Worm (Caenorhabditis elegans) whole organism, L4 larva: Measurements from ENCODE around the gene pqn-63.
A peak's percentile ranks its signal among the peaks of the same experiment; 100 is the strongest.
"Not testable (repeated sequence)": the region's sequence is repeated elsewhere in the genome, so short reads cannot be mapped to it uniquely, and the experiment has no call there.

Experiments
- R02D3.7 ChIP-seq: fragments of 150-350 bp; sonication (generic microtip); optimal IDR thresholded peaks from 3 replicates; lab custom pipeline; 2014; ENCODE audit warnings: missing biosample characterization, missing genetic modification characterization
- T26A8.4 ChIP-seq: fragments of 200-800 bp; sonication (Bioruptor generic); IDR thresholded peaks from 2 replicates; pipeline ENCODE4 v1.3.6; 2022; ENCODE audit warnings: missing genetic modification characterization, missing compliant biosample characterization
- Y48G9A.11 ChIP-seq: fragments of 200-800 bp; sonication (Bioruptor generic); IDR thresholded peaks from 2 replicates; pipeline ENCODE4 v1.3.6; 2022; ENCODE audit warnings: missing genetic modification reagents, missing genetic modification characterization, missing compliant biosample characterization
- aha-1 ChIP-seq: fragments of 150-350 bp; peaks from one replicate; lab custom pipeline; 2014; ENCODE audit warnings: missing biosample characterization, missing genetic modification characterization
- aly-2 ChIP-seq: sonication (generic microtip); optimal IDR thresholded peaks from 2 replicates; lab custom pipeline; 2018; ENCODE audit warnings: missing biosample characterization, missing genetic modification characterization
- ceh-28 ChIP-seq: fragments of 150-350 bp; optimal IDR thresholded peaks from 2 replicates; lab custom pipeline; 2014; ENCODE audit warnings: missing biosample characterization, missing genetic modification reagents, missing genetic modification characterization
- ces-1 ChIP-seq: fragments of 150-350 bp; sonication (generic microtip); optimal IDR thresholded peaks from 4 replicates; lab custom pipeline; 2014; ENCODE audit warnings: missing biosample characterization, missing genetic modification reagents, missing genetic modification characterization
- cey-2 ChIP-seq: sonication (generic microtip); optimal IDR thresholded peaks from 3 replicates; lab custom pipeline; 2017; ENCODE audit warnings: missing genetic modification characterization, mild to moderate bottlenecking, missing compliant biosample characterization, antibody characterized with exemption, borderline replicate concordance; ENCODE audit not compliant: insufficient read depth
- daf-12 ChIP-seq: fragments of 150-350 bp; optimal IDR thresholded peaks from 2 replicates; lab custom pipeline; 2014; ENCODE audit warnings: missing biosample characterization, missing genetic modification reagents, missing genetic modification characterization
- duxl-1 ChIP-seq: sonication (generic microtip); optimal IDR thresholded peaks from 2 replicates; lab custom pipeline; 2016; ENCODE audit warnings: mild to moderate bottlenecking, missing genetic modification characterization, moderate library complexity, missing compliant biosample characterization; ENCODE audit not compliant: poor library complexity
- egl-27 ChIP-seq: sonication (generic microtip); optimal IDR thresholded peaks from 3 replicates; lab custom pipeline; 2017; ENCODE audit warnings: missing biosample characterization, missing genetic modification reagents, missing genetic modification characterization
- hlh-11 ChIP-seq: fragments of 200-800 bp; sonication (Bioruptor generic); optimal IDR thresholded peaks from 2 replicates; lab custom pipeline; 2018; ENCODE audit warnings: mild to moderate bottlenecking, missing genetic modification characterization, missing compliant biosample characterization
- hmg-1.1 ChIP-seq: fragments of 200-800 bp; sonication (Bioruptor generic); IDR thresholded peaks from 2 replicates; pipeline ENCODE4 v1.3.6; 2022; ENCODE audit warnings: missing genetic modification reagents, missing genetic modification characterization, missing compliant biosample characterization
- jun-1 ChIP-seq: fragments of 150-350 bp; optimal IDR thresholded peaks from 2 replicates; lab custom pipeline; 2014; ENCODE audit warnings: missing biosample characterization, missing genetic modification reagents, missing genetic modification characterization
- lin-1 ChIP-seq: fragments of 200-800 bp; sonication (Bioruptor generic); IDR thresholded peaks from 2 replicates; pipeline ENCODE4 v1.3.6; 2022; ENCODE audit warnings: missing genetic modification reagents, missing genetic modification characterization, missing compliant biosample characterization
- lin-15B ChIP-seq: fragments of 150-350 bp; sonication (generic microtip); optimal IDR thresholded peaks from 3 replicates; lab custom pipeline; 2014; ENCODE audit warnings: missing biosample characterization, missing genetic modification characterization
- lin-39 ChIP-seq: fragments of 150-350 bp; optimal IDR thresholded peaks from 2 replicates; lab custom pipeline; 2014; ENCODE audit warnings: missing biosample characterization, missing genetic modification reagents, missing genetic modification characterization
- madf-5 ChIP-seq, 2 experiments: fragments of 200-800 bp; sonication (Bioruptor generic); IDR thresholded peaks; 2 replicates each; pipeline ENCODE4 v1.3.6; 2022; ENCODE audit warnings: missing compliant biosample characterization in 2 of 2, missing genetic modification characterization in 2 of 2
- nhr-28 ChIP-seq: fragments of 150-350 bp; optimal IDR thresholded peaks from 2 replicates; lab custom pipeline; 2014; ENCODE audit warnings: missing biosample characterization, missing genetic modification characterization
- pha-4 ChIP-seq, 2 experiments: fragments of 150-350 bp in 1 of 2; fragments of 200-800 bp in 1 of 2; sonication (Bioruptor generic) in 1 of 2; IDR thresholded peaks in 1 of 2; optimal IDR thresholded peaks in 1 of 2; 2 replicates each; pipeline versions ENCODE4 v1.3.6 to Lab custom; 2014 to 2022; ENCODE audit warnings: missing genetic modification characterization in 2 of 2, missing genetic modification reagents in 2 of 2, missing biosample characterization in 1 of 2, missing compliant biosample characterization in 1 of 2
- saeg-2 ChIP-seq: fragments of 200-800 bp; sonication (Bioruptor generic); IDR thresholded peaks from 2 replicates; pipeline ENCODE4 v1.3.6; 2022; ENCODE audit warnings: missing genetic modification reagents, missing genetic modification characterization, missing compliant biosample characterization
- set-16 ChIP-seq: fragments of 200-800 bp; sonication (Bioruptor generic); IDR thresholded peaks from 2 replicates; pipeline ENCODE4 v1.3.6; 2022; ENCODE audit warnings: missing genetic modification reagents, missing genetic modification characterization, missing compliant biosample characterization
- skn-1 ChIP-seq: fragments of 150-350 bp; optimal IDR thresholded peaks from 2 replicates; lab custom pipeline; 2014; ENCODE audit warnings: missing biosample characterization, missing genetic modification characterization
- spr-1 ChIP-seq: sonication (generic microtip); optimal IDR thresholded peaks from 2 replicates; lab custom pipeline; 2016; ENCODE audit warnings: mild to moderate bottlenecking, missing genetic modification characterization, missing compliant biosample characterization
- tra-1 ChIP-seq: fragments of 200-800 bp; sonication (Bioruptor generic); IDR thresholded peaks from 2 replicates; pipeline ENCODE4 v1.3.6; 2022; ENCODE audit warnings: missing genetic modification reagents, missing genetic modification characterization, missing compliant biosample characterization
- unc-130 ChIP-seq: sonication (generic microtip); optimal IDR thresholded peaks from 2 replicates; lab custom pipeline; 2016; ENCODE audit warnings: missing genetic modification reagents, missing genetic modification characterization, missing compliant biosample characterization
- unc-39 ChIP-seq: sonication (generic microtip); optimal IDR thresholded peaks from 2 replicates; lab custom pipeline; 2017; ENCODE audit warnings: missing biosample characterization, missing genetic modification characterization
- zag-1 ChIP-seq: fragments of 150-350 bp; optimal IDR thresholded peaks from 2 replicates; lab custom pipeline; 2014; ENCODE audit warnings: missing biosample characterization, missing genetic modification characterization
- zfp-2 ChIP-seq: sonication (generic microtip); optimal IDR thresholded peaks from 2 replicates; lab custom pipeline; 2016; ENCODE audit warnings: mild to moderate bottlenecking, missing genetic modification characterization, missing compliant biosample characterization
- zfp-3 ChIP-seq: fragments of 200-800 bp; sonication (Bioruptor generic); conservative IDR thresholded peaks from 2 replicates; pipeline ENCODE4 v1.3.6; 2022; ENCODE audit warnings: missing genetic modification reagents, missing genetic modification characterization, missing compliant biosample characterization
- zip-11 ChIP-seq: fragments of 200-800 bp; sonication (Bioruptor generic); IDR thresholded peaks from 2 replicates; pipeline ENCODE4 v1.3.6; 2022; ENCODE audit warnings: missing genetic modification characterization, missing compliant biosample characterization

Gene pqn-63

DNA sequence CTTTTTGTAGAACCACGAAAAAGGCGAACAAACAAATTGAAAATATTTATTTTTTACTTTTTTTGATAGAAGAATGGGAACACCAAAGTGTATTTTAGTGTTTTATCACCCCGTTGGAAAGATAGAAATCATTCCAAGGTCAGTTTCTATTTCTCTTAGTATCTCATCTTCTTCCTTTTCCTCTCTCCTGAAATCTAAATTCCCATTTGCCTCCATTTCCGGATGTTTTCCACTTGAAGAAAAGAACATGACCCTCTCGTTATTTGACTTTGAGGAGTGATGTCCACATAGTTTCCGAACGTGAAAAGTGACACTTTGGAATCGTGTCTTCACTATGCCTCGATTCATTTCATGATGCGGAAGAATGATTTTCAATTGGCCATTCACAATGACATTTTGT is 28.2 kb upstream of the pqn-63 start:
- TF ChIP-seq daf-12 (tag; lab: Kevin White, UChicago) (no peak), ces-1 (GFP tag; lab: Kevin White, UChicago) (no peak), aha-1 (tag; lab: Kevin White, UChicago) (peak; percentile 94), R02D3.7 (tag; lab: Kevin White, UChicago) (no peak), unc-39 (tag; lab: Kevin White, UChicago) (no peak)

DNA sequence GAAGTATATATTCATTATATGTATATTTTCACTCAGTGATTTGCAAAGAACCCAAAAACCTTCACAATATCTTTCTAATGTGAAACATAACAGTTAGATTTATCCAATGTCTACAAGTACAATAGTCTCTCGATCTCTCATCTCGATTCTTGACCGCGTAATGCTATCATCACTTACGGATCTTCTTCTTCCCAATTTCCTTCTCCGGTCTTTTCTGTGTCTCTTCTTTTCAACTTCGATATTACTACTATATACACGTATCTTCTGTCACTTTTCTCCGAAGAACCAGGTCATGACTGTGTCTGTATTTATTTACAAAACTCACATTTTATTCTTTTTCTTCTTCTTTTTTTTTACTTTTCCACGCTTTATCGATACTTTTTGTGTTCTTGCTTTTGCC is 27.3 kb upstream of the pqn-63 start:
- TF ChIP-seq nhr-28 (tag; lab: Kevin White, UChicago) (peak; percentile 44), tra-1 (GFP tag; lab: Robert Waterston, UW) (no peak)

DNA sequence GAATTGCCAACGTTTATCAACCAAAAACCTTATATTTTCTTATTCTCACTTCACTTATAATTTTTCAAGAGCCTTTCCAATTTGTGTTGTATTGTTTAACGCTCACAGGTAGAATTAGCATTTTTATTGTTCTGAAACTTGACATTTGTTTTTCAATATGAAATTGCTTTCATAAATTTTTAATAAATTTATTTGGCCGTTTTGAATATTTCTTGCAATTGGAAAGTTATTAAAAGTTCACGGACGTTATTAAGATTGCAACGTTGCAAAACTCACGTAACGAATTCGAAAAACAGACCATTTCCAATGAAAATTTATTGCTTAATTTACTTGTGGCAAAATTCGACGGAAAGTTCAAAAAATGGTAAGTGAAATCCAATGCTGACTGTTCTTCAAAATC is 25.5 kb upstream of the pqn-63 start, which contains the start of gene K09G1.2:
K09G1.2 (plus strand) TSS at position 301 of the 400 bp plus-strand sequence.
- TF ChIP-seq Y48G9A.11 (no peak), saeg-2 (GFP tag; lab: Robert Waterston, UW) (no peak), zag-1 (tag; lab: Kevin White, UChicago) (no peak), T26A8.4 (GFP tag; lab: Robert Waterston, UW) (no peak), jun-1 (no peak), hlh-11 (tag; lab: Kevin White, UChicago) (no peak), zfp-2 (tag; lab: Kevin White, UChicago) (no peak), daf-12 (tag; lab: Kevin White, UChicago) (no peak), ceh-28 (no peak), aly-2 (tag; lab: Kevin White, UChicago) (no peak), unc-130 (no peak), spr-1 (no peak), madf-5 (GFP tag; IDR thresholded peaks at IDR 0.05; lab: Robert Waterston, UW) (no peak), lin-39 (tag; lab: Kevin White, UChicago) (no peak), lin-15B (tag; lab: Kevin White, UChicago) (no peak), duxl-1 (tag; lab: Kevin White, UChicago) (no peak)

DNA sequence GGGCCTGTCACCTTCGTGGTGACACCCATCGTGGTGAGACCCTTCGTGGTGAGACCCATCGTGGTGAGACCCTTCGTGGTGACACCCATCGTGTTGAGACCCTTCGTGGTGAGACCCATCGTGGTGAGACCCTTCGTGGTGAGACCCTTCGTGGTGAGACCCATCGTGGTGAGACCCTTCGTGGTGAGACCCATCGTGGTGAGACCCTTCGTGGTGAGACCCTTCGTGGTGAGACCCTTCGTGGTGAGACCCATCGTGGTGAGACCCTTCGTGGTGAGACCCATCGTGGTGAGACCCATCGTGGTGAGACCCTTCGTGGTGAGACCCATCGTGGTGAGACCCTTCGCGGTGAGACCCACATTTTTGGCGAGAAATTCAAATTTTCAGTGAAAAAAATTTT is 13.9 kb upstream of the pqn-63 start:
- TF ChIP-seq set-16, result peak; percentile 69; the same call in 1 of the 2 replicates

DNA sequence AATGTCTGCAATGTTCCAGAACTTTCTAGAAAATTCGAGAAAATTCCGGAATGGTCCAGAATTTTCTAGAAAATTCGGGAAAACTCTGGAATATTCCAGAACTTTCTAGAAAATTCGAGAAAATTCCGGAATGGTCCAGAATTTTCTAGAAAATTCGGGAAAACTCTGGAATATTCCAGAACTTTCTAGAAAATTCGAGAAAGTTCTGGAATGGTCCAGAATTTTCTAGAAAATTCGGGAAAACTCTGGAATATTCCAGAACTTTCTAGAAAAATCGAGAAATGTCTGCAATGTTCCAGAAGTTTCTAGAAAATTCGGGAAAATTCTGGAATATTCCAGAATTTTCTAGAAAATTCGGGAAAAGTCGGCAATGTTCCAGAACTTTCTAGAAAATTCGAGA is 12.3 kb upstream of the pqn-63 start:
- TF ChIP-seq Y48G9A.11, result 0 out of 2 replicates have a peak, but pooled peaks have one; percentile 11
- 0 out of 2 replicates have a peak, but pooled peaks have one; percentile 24 for TF ChIP-seq lin-1 (GFP tag; lab: Robert Waterston, UW)
- 0 out of 2 replicates have a peak, but pooled peaks have one; percentile 27 for TF ChIP-seq pha-4 (GFP tag; IDR thresholded peaks at IDR 0.05; lab: Robert Waterston, UW)
- not testable (repeated sequence) for TF ChIP-seq pha-4 (tag; optimal IDR thresholded peaks at IDR 0.05; lab: Kevin White, UChicago)

DNA sequence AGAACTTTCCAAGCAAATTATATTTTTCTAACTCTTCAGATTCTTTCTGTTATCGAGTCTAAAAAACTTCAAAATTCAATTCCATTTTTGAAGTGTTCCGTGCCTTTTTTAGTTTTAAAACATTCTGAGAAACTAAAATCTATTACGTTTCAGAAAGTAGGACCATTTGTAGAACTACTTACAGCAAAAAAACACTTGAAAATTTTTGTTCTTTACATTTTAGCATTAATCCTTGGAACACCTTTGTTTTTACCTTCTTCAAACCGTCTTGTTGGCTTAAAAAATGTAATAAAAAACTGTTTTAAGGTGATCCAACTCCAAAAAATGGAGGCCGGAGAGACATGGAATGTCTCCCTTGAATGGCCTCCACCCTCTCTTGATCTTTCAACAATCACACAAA is 7.6 kb upstream of the pqn-63 start, which contains the start of gene dop-2:
dop-2 (plus strand) TSS at position 301 of the 400 bp plus-strand sequence.
- TF ChIP-seq zip-11 (GFP tag; lab: Robert Waterston, UW) (no peak), ceh-28 (no peak), zfp-3 (GFP tag; lab: Robert Waterston, UW) (no peak), cey-2 (tag; lab: Kevin White, UChicago) (no peak), hmg-1.1 (GFP tag; lab: Robert Waterston, UW) (no peak), egl-27 (tag; lab: Kevin White, UChicago) (no peak), skn-1 (tag; lab: Kevin White, UChicago) (no peak), duxl-1 (tag; lab: Kevin White, UChicago) (no peak)
